Worm (Caenorhabditis elegans) whole organism, mixed stage, embryonic: ENCODE measurements around the gene ugt-35.

Source experiments
- ceh-39 ChIP-seq: fragments of 150-350 bp; optimal IDR thresholded peaks from 2 replicates; lab custom pipeline; 2014; ENCODE audit warnings: missing biosample characterization, missing genetic modification characterization
- elt-1 ChIP-seq: sonication (generic microtip); optimal IDR thresholded peaks from 2 replicates; lab custom pipeline; 2017; ENCODE audit warnings: missing genetic modification characterization, mild to moderate bottlenecking, missing compliant biosample characterization, antibody characterized with exemption, moderate library complexity, borderline replicate concordance; ENCODE audit not compliant: insufficient read depth
- nhr-28 ChIP-seq: fragments of 150-350 bp; optimal IDR thresholded peaks from 2 replicates; lab custom pipeline; 2014; ENCODE audit warnings: missing biosample characterization, missing genetic modification characterization
- pha-4 ChIP-seq: fragments of 150-350 bp; optimal IDR thresholded peaks from 2 replicates; lab custom pipeline; 2018; ENCODE audit warnings: missing biosample characterization, missing genetic modification reagents, missing genetic modification characterization
- unc-39 ChIP-seq: fragments of 150-350 bp; optimal IDR thresholded peaks from 2 replicates; lab custom pipeline; 2014; ENCODE audit warnings: missing biosample characterization, missing genetic modification characterization
- ztf-11 ChIP-seq: fragments of 150-350 bp; optimal IDR thresholded peaks from 2 replicates; lab custom pipeline; 2014; ENCODE audit warnings: missing biosample characterization, missing genetic modification characterization

- no peak for TF ChIP-seq nhr-28 (tag; lab: Kevin White, UChicago)
- no peak for TF ChIP-seq elt-1 (tag; lab: Kevin White, UChicago)
- no peak for TF ChIP-seq ceh-39
- no peak for TF ChIP-seq unc-39
- TF ChIP-seq pha-4 (tag; lab: Kevin White, UChicago), result no peak
- TF ChIP-seq ztf-11, result no peak
Observed at ce11 chrV:10672601-10673000, 18.5 kb upstream of the ugt-35 start.
